Worm (Caenorhabditis elegans) whole organism, mixed stage, embryonic: Measurements from ENCODE around the gene F35F10.7.

ENCODE experiments used
- blmp-1 ChIP-seq: fragments of 150-350 bp; optimal IDR thresholded peaks from 2 replicates; lab custom pipeline; 2014; ENCODE audit warnings: missing biosample characterization, missing genetic modification characterization
- cnd-1 ChIP-seq: fragments of 200-800 bp; sonication (Bioruptor generic); optimal IDR thresholded peaks from 2 replicates; lab custom pipeline; 2018; ENCODE audit warnings: mild to moderate bottlenecking, missing genetic modification characterization, missing compliant biosample characterization
- drap-1 ChIP-seq: fragments of 200-800 bp; sonication (Bioruptor generic); optimal IDR thresholded peaks from 3 replicates; lab custom pipeline; 2018; ENCODE audit warnings: mild to moderate bottlenecking, missing genetic modification characterization, missing compliant biosample characterization
- elt-1 ChIP-seq: sonication (generic microtip); optimal IDR thresholded peaks from 2 replicates; lab custom pipeline; 2017; ENCODE audit warnings: missing genetic modification characterization, mild to moderate bottlenecking, missing compliant biosample characterization, antibody characterized with exemption, moderate library complexity, borderline replicate concordance; ENCODE audit not compliant: insufficient read depth
- lin-13 ChIP-seq: fragments of 150-350 bp; optimal IDR thresholded peaks from 2 replicates; lab custom pipeline; 2014; ENCODE audit warnings: missing biosample characterization, missing genetic modification characterization
- mep-1 ChIP-seq: fragments of 150-350 bp; optimal IDR thresholded peaks from 2 replicates; lab custom pipeline; 2017; ENCODE audit warnings: missing biosample characterization, missing genetic modification reagents, missing genetic modification characterization, inconsistent platforms
- sptf-1 ChIP-seq: sonication (generic microtip); optimal IDR thresholded peaks from 2 replicates; lab custom pipeline; 2017; ENCODE audit warnings: mild to moderate bottlenecking, missing genetic modification characterization, moderate library complexity, missing compliant biosample characterization
- tbx-8 ChIP-seq: fragments of 200-800 bp; sonication (Bioruptor generic); optimal IDR thresholded peaks from 2 replicates; lab custom pipeline; 2018; ENCODE audit warnings: mild to moderate bottlenecking, missing genetic modification characterization, moderate library complexity, missing compliant biosample characterization
- unc-62 ChIP-seq: fragments of 150-350 bp; optimal IDR thresholded peaks from 2 replicates; lab custom pipeline; 2014; ENCODE audit warnings: missing biosample characterization, missing genetic modification reagents, missing genetic modification characterization

DNA sequence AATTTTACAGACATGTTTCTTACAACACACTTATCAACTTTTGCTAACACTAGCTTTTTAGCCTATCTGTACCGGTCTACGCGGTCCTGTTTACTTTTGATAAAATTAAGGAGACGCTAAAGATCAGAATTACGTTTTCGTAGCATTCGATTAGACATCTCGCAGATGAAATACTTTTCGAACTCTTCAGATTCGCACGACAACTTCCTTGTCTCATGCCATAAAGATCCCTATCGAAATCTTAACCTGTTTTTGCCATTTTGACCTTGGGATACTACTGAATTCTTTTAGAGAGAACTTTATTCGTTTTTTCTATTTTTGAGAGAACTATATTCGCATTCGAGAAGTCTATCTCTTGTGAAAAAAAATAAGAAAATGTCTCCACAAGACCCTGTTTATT lies 46.1 kb upstream of the F35F10.7 start, which contains the start of gene C17B7.5:
- no peak for TF ChIP-seq blmp-1 (tag; lab: Kevin White, UChicago)
- no peak for TF ChIP-seq elt-1 (tag; lab: Kevin White, UChicago)
- TF ChIP-seq tbx-8 (GFP tag; lab: Kevin White, UChicago) = no peak
- no peak for TF ChIP-seq lin-13 (tag; lab: Kevin White, UChicago)
- TF ChIP-seq drap-1 (GFP tag; lab: Kevin White, UChicago) = no peak
- TF ChIP-seq sptf-1 (tag; lab: Kevin White, UChicago) = no peak
- no peak for TF ChIP-seq mep-1
- TF ChIP-seq unc-62 = no peak
- no peak for TF ChIP-seq cnd-1 (tag; lab: Kevin White, UChicago)
